Fruit fly (Drosophila melanogaster): ENCODE data around the gene CG11694.
A peak's percentile ranks its signal among the peaks of the same experiment; 100 is the strongest.

Gene CG11694

dm6 chr3R:8357372-8357992 lies 45.5 kb upstream of the CG11694 start (continued):
- peak; percentile 89 for TF ChIP-seq sr (GFP tag; IDR thresholded peaks at IDR 0.05)
- TF ChIP-seq Fer1 (GFP tag; optimal IDR thresholded peaks at IDR 0.05) = peak; percentile 12
- peak; percentile 10 for TF ChIP-seq lab (GFP tag; optimal IDR thresholded peaks at IDR 0.05)
- 0 out of 3 replicates have a peak, but pooled peaks have one; percentile 2 for TF ChIP-seq row (GFP tag; IDR thresholded peaks at IDR 0.05)
- TF ChIP-seq CG10543 (GFP tag; optimal IDR thresholded peaks at IDR 0.05) = peak; percentile 71
- no peak for TF ChIP-seq pho (GFP tag; optimal IDR thresholded peaks at IDR 0.05)
- TF ChIP-seq fd64A (GFP tag; optimal IDR thresholded peaks at IDR 0.05) = peak; percentile 41
- TF ChIP-seq vvl (GFP tag; IDR thresholded peaks at IDR 0.05) = peak; percentile 57
- peak; percentile 14 for TF ChIP-seq CG6813 (GFP tag; optimal IDR thresholded peaks at IDR 0.05)
- peak; percentile 42 for TF ChIP-seq kah (GFP tag; optimal IDR thresholded peaks at IDR 0.05)
- TF ChIP-seq CG18262 (tag; optimal IDR thresholded peaks at IDR 0.05) = no peak
- peak in 1 of 2 experiments; percentile 83 for TF ChIP-seq insv (GFP tag; optimal IDR thresholded peaks at IDR 0.05)
- peak; percentile 28; the same call in 1 of the 3 replicates for TF ChIP-seq CG34422 (GFP tag; IDR thresholded peaks at IDR 0.05)
- peak; percentile 89 for TF ChIP-seq BtbVII (GFP tag; optimal IDR thresholded peaks at IDR 0.05)
- peak; percentile 1 for TF ChIP-seq CG8924 (tag; optimal IDR thresholded peaks at IDR 0.05)
- peak; percentile 22 for TF ChIP-seq CG1603 (tag; optimal IDR thresholded peaks at IDR 0.05)
- TF ChIP-seq sd (tag; optimal IDR thresholded peaks at IDR 0.05) = peak; percentile 83
- TF ChIP-seq CG4730 (GFP tag; IDR thresholded peaks at IDR 0.05) = no peak
- peak; percentile 20 for TF ChIP-seq kay (GFP tag; optimal IDR thresholded peaks at IDR 0.05)
- no peak for TF ChIP-seq NFAT (GFP tag; IDR thresholded peaks at IDR 0.05)
- peak in 1 of 2 experiments; percentile 73 for TF ChIP-seq eve (GFP tag; optimal IDR thresholded peaks at IDR 0.05)
- peak; percentile 27 for TF ChIP-seq B-H2 (GFP tag; optimal IDR thresholded peaks at IDR 0.05)
- peak; percentile 2 for TF ChIP-seq CG12071 (GFP tag; optimal IDR thresholded peaks at IDR 0.05)
- peak; percentile 8 for TF ChIP-seq tap (tag; optimal IDR thresholded peaks at IDR 0.05)
- TF ChIP-seq chinmo (GFP tag; IDR thresholded peaks at IDR 0.05; ENCODE audit: partially characterized antibody) = peak; percentile 85; the same call in 2 of the 4 replicates

- TF ChIP-seq CG6689 (GFP tag; IDR thresholded peaks at IDR 0.05) (no peak), D19A (tag; optimal IDR thresholded peaks at IDR 0.05) (no peak), abd-A (tag; optimal IDR thresholded peaks at IDR 0.05) (peak; percentile 5), stwl (tag; optimal IDR thresholded peaks at IDR 0.05) (peak; percentile 31), YL-1 (GFP tag; optimal IDR thresholded peaks at IDR 0.05) (peak; percentile 68), HmgZ (tag; optimal IDR thresholded peaks at IDR 0.05) (peak; percentile 14), run (tag; optimal IDR thresholded peaks at IDR 0.05) (no peak), CG12659 (GFP tag; optimal IDR thresholded peaks at IDR 0.05) (peak; percentile 27), Stat92E (GFP tag; optimal IDR thresholded peaks at IDR 0.05) (peak in 1 of 3 experiments; percentile 16), scrt (GFP tag; optimal IDR thresholded peaks at IDR 0.05) (no peak), Scr (GFP tag; IDR thresholded peaks at IDR 0.05; ENCODE audit: partially characterized antibody) (peak; percentile 61), CG6791 (GFP tag; IDR thresholded peaks at IDR 0.05; ENCODE audit: partially characterized antibody) (peak; percentile 61; the same call in 2 of the 3 replicates), Ets97D (GFP tag; optimal IDR thresholded peaks at IDR 0.05) (peak; percentile 70), Dp (GFP tag; optimal IDR thresholded peaks at IDR 0.05) (peak; percentile 94), HLH4C (GFP tag; IDR thresholded peaks at IDR 0.05; ENCODE audit: partially characterized antibody) (peak; percentile 76), bcd (GFP tag; optimal IDR thresholded peaks at IDR 0.05) (peak; percentile 4), Nf-YB (GFP tag; optimal IDR thresholded peaks at IDR 0.05) (no peak), CG16813 (GFP tag; IDR thresholded peaks at IDR 0.05; ENCODE audit: partially characterized antibody) (peak; percentile 58), CG11085 (GFP tag; IDR thresholded peaks at IDR 0.05) (no peak), sqz (GFP tag; optimal IDR thresholded peaks at IDR 0.05) (no peak), caup (GFP tag; optimal IDR thresholded peaks at IDR 0.05; ENCODE audit: severe bottlenecking) (peak; percentile 17), en (GFP tag; optimal IDR thresholded peaks at IDR 0.05) (no peak)
These were observed 44.8 kb upstream of the CG11694 start, which contains the start of gene stck for dm6 chr3R:8356626-8357290. TSS of gene stck (plus strand) at chr3R:8356978.

Data from whole organism, embryonic.